Worm (Caenorhabditis elegans): Measurements from ENCODE around the gene ZC395.11.

- TF ChIP-seq ref-1 (GFP tag; conservative IDR thresholded peaks at IDR 0.05) (no peak), flt-1 (GFP tag; IDR thresholded peaks at IDR 0.05) (no peak)
Observed at ce11 chrIII:5248706-5249105, 37.4 kb downstream of the ZC395.11 start.
